Fruit fly (Drosophila melanogaster) whole organism, adult: Measurements from ENCODE around the gene Dpm2.

Experiments
- CG11617 ChIP-seq: fragments of 200-800 bp; sonication (Bioruptor generic); optimal IDR thresholded peaks from 2 replicates; lab custom pipeline; 2017; ENCODE audit warnings: mild to moderate bottlenecking, missing biosample characterization, missing genetic modification reagents, missing genetic modification characterization
- CG12768 ChIP-seq: fragments of 200-800 bp; sonication (Bioruptor generic); optimal IDR thresholded peaks from 2 replicates; lab custom pipeline; 2017; ENCODE audit warnings: missing biosample characterization, missing genetic modification characterization, mild to moderate bottlenecking, moderate library complexity, missing genetic modification reagents
- CG5204 ChIP-seq: fragments of 200-800 bp; sonication (Bioruptor generic); optimal IDR thresholded peaks from 2 replicates; lab custom pipeline; 2016; ENCODE audit warnings: missing biosample characterization, missing genetic modification characterization
- CG7101 ChIP-seq: fragments of 200-800 bp; sonication (Bioruptor generic); optimal IDR thresholded peaks from 2 replicates; lab custom pipeline; 2018; ENCODE audit warnings: missing biosample characterization, mild to moderate bottlenecking, missing genetic modification characterization, moderate library complexity
- bab1 ChIP-seq: fragments of 200-800 bp; sonication (Bioruptor generic); optimal IDR thresholded peaks from 3 replicates; lab custom pipeline; 2019; ENCODE audit warnings: missing biosample characterization, mild to moderate bottlenecking, missing genetic modification characterization, moderate library complexity
- cnc ChIP-seq, 2 experiments: fragments of >200 bp; optimal IDR thresholded peaks; 2 replicates each; lab custom pipeline; 2017
- kay ChIP-seq: fragments of 200-800 bp; sonication (Bioruptor generic); peaks from one replicate; lab custom pipeline; 2016; ENCODE audit warnings: missing biosample characterization, missing genetic modification characterization, borderline replicate concordance
- toe ChIP-seq: fragments of 200-800 bp; sonication (Bioruptor generic); optimal IDR thresholded peaks from 2 replicates; lab custom pipeline; 2016; ENCODE audit warnings: missing biosample characterization, missing genetic modification characterization

dm6 chr3L:3349825-3350123 is 30.4 kb downstream of the Dpm2 start:
- TF ChIP-seq toe (GFP tag; lab: Kevin White, UChicago) (no peak), CG7101 (no peak), CG5204 (GFP tag; lab: Kevin White, UChicago) (no peak), kay (GFP tag; lab: Kevin White, UChicago) (no peak), cnc (optimal IDR thresholded peaks at IDR 0.05; lab: Kevin White, UChicago) (no peak), CG12768 (GFP tag; lab: Kevin White, UChicago) (no peak), CG11617 (GFP tag; lab: Kevin White, UChicago) (no peak), bab1 (no peak)
